Fruit fly (Drosophila melanogaster) whole organism: Measurements from ENCODE around the gene CG15625.

Experiments
- CG8478 ChIP-seq: fragments of >200 bp; optimal IDR thresholded peaks from 2 replicates; lab custom pipeline; 2018; ENCODE audit warnings: inconsistent platforms
- EcR ChIP-seq, 2 experiments: fragments of >200 bp; optimal IDR thresholded peaks; 2 replicates each; lab custom pipeline; 2017; ENCODE audit warnings: missing biosample characterization in 2 of 2, missing genetic modification characterization in 2 of 2, missing genetic modification reagents in 2 of 2
- pan ChIP-seq: fragments of >200 bp; optimal IDR thresholded peaks from 2 replicates; lab custom pipeline; 2017
- psq ChIP-seq: fragments of >200 bp; optimal IDR thresholded peaks from 2 replicates; lab custom pipeline; 2017

DNA sequence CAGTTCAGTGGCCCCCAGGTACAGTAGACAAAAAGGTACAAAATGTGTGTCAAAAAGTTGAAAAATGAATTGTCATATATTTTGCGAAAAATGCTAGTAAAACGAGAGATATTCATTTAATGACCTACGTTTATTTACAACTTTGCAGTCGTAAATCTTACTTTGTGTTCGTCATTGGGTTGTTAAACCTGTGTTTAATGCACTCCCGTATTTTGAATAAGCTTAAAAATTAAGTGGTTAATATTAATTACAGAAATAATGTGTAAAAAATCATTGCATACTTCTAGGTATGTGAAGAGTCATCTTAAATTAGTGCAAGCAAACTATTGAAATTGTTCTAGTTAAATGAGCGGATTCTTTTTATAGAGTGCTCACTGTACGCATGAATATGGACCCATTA, 1.3 kb upstream of the CG15625 start:
- TF ChIP-seq CG8478 (lab: Kevin White, UChicago): no peak
- TF ChIP-seq EcR (GFP tag; optimal IDR thresholded peaks at IDR 0.05; lab: Kevin White, UChicago): no peak
- no peak for TF ChIP-seq pan (lab: Kevin White, UChicago)
- TF ChIP-seq psq (lab: Kevin White, UChicago): no peak
